Worm (Caenorhabditis elegans): ENCODE data around the gene T16A1.10.

DNA sequence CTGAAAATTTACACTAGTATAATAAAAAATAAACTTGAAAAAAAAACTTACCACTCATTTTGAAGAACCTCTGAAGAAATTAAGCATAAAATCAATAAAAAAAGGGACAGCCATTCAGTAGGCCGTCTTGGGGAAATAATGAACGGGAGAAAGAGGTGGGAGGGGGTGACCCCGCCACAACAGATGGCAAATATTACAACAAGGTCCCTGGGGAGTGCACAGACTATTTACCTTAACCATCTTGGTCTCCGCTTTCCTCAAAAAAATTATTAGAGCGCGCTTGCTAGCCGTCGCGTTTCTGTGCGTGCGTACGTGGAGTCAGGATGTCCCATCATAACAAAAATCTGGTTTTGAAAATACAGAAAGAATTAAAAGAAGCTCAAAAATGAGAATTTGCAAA lies at the start of gene T16A1.10:
- TF ChIP-seq aly-1 (tag; optimal IDR thresholded peaks at IDR 0.05) (no peak), sea-1 (GFP tag; conservative IDR thresholded peaks at IDR 0.05) (no peak), ama-1 (optimal IDR thresholded peaks at IDR 0.05) (no peak), tbx-11 (GFP tag; IDR thresholded peaks at IDR 0.05) (no peak), hnd-1 (tag; optimal IDR thresholded peaks at IDR 0.05) (no peak), flt-1 (GFP tag; IDR thresholded peaks at IDR 0.05) (no peak), F13C5.2 (tag; optimal IDR thresholded peaks at IDR 0.05) (no peak), ceh-13 (GFP tag; optimal IDR thresholded peaks at IDR 0.05) (no peak), B0310.2 (tag; optimal IDR thresholded peaks at IDR 0.05) (no peak), tra-4 (tag; optimal IDR thresholded peaks at IDR 0.05) (no peak)
